Fruit fly (Drosophila melanogaster) whole organism, adult: ENCODE data around the gene RhoGAP15B.

Experiments used
- CG11617 ChIP-seq: fragments of 200-800 bp; sonication (Bioruptor generic); optimal IDR thresholded peaks from 2 replicates; lab custom pipeline; 2017; ENCODE audit warnings: mild to moderate bottlenecking, missing biosample characterization, missing genetic modification reagents, missing genetic modification characterization
- CG12768 ChIP-seq: fragments of 200-800 bp; sonication (Bioruptor generic); optimal IDR thresholded peaks from 2 replicates; lab custom pipeline; 2017; ENCODE audit warnings: missing biosample characterization, missing genetic modification characterization, mild to moderate bottlenecking, moderate library complexity, missing genetic modification reagents
- CG14711 ChIP-seq: fragments of 200-800 bp; sonication (Bioruptor generic); optimal IDR thresholded peaks from 2 replicates; lab custom pipeline; 2018; ENCODE audit warnings: missing biosample characterization, mild to moderate bottlenecking, missing genetic modification characterization, moderate library complexity
- CG1620 ChIP-seq: fragments of 200-800 bp; sonication (Bioruptor generic); optimal IDR thresholded peaks from 2 replicates; lab custom pipeline; 2016; ENCODE audit warnings: missing biosample characterization, missing genetic modification characterization
- CG33017 ChIP-seq: fragments of 200-800 bp; sonication (Bioruptor generic); optimal IDR thresholded peaks from 2 replicates; lab custom pipeline; 2018; ENCODE audit warnings: missing biosample characterization, mild to moderate bottlenecking, missing genetic modification characterization, moderate library complexity
- CG5204 ChIP-seq: fragments of 200-800 bp; sonication (Bioruptor generic); optimal IDR thresholded peaks from 2 replicates; lab custom pipeline; 2016; ENCODE audit warnings: missing biosample characterization, missing genetic modification characterization
- CG7045 ChIP-seq: fragments of 200-800 bp; sonication (Bioruptor generic); optimal IDR thresholded peaks from 2 replicates; lab custom pipeline; 2017; ENCODE audit warnings: missing biosample characterization, mild to moderate bottlenecking, missing genetic modification characterization
- CG7101 ChIP-seq: fragments of 200-800 bp; sonication (Bioruptor generic); optimal IDR thresholded peaks from 2 replicates; lab custom pipeline; 2018; ENCODE audit warnings: missing biosample characterization, mild to moderate bottlenecking, missing genetic modification characterization, moderate library complexity
- Clk ChIP-seq: fragments of 200-800 bp; sonication (Bioruptor generic); optimal IDR thresholded peaks from 2 replicates; lab custom pipeline; 2017; ENCODE audit warnings: missing biosample characterization, missing genetic modification characterization
- Crg-1 ChIP-seq: fragments of 200-800 bp; sonication (Bioruptor generic); optimal IDR thresholded peaks from 2 replicates; lab custom pipeline; 2016; ENCODE audit warnings: missing biosample characterization, missing genetic modification characterization
- Hr96 ChIP-seq: fragments of 200-800 bp; sonication (Bioruptor generic); optimal IDR thresholded peaks from 2 replicates; lab custom pipeline; 2016; ENCODE audit warnings: missing biosample characterization, missing genetic modification characterization
- Mnt ChIP-seq: fragments of 200-800 bp; sonication (Bioruptor generic); optimal IDR thresholded peaks from 2 replicates; lab custom pipeline; 2016; ENCODE audit warnings: missing biosample characterization, mild to moderate bottlenecking, missing genetic modification characterization
- bab1 ChIP-seq: fragments of 200-800 bp; sonication (Bioruptor generic); optimal IDR thresholded peaks from 3 replicates; lab custom pipeline; 2019; ENCODE audit warnings: missing biosample characterization, mild to moderate bottlenecking, missing genetic modification characterization, moderate library complexity
- cic ChIP-seq: fragments of 200-800 bp; sonication (Bioruptor generic); optimal IDR thresholded peaks from 2 replicates; lab custom pipeline; 2017; ENCODE audit warnings: missing biosample characterization, mild to moderate bottlenecking, missing genetic modification characterization, moderate library complexity
- cnc ChIP-seq, 2 experiments: fragments of >200 bp; optimal IDR thresholded peaks; 2 replicates each; lab custom pipeline; 2017
- kay ChIP-seq: fragments of 200-800 bp; sonication (Bioruptor generic); peaks from one replicate; lab custom pipeline; 2016; ENCODE audit warnings: missing biosample characterization, missing genetic modification characterization, borderline replicate concordance
- ovo ChIP-seq: fragments of 200-800 bp; sonication (Bioruptor generic); optimal IDR thresholded peaks from 2 replicates; lab custom pipeline; 2016; ENCODE audit warnings: missing biosample characterization, missing genetic modification characterization
- pad ChIP-seq: fragments of 200-800 bp; sonication (Bioruptor generic); optimal IDR thresholded peaks from 3 replicates; lab custom pipeline; 2017; ENCODE audit warnings: missing biosample characterization, missing genetic modification characterization, mild to moderate bottlenecking, moderate library complexity, missing genetic modification reagents
- tj ChIP-seq: fragments of 200-800 bp; sonication (Bioruptor generic); optimal IDR thresholded peaks from 3 replicates; lab custom pipeline; 2017; ENCODE audit warnings: missing biosample characterization, mild to moderate bottlenecking, missing genetic modification characterization, moderate library complexity
- toe ChIP-seq: fragments of 200-800 bp; sonication (Bioruptor generic); optimal IDR thresholded peaks from 2 replicates; lab custom pipeline; 2016; ENCODE audit warnings: missing biosample characterization, missing genetic modification characterization

RhoGAP15B gene

DNA sequence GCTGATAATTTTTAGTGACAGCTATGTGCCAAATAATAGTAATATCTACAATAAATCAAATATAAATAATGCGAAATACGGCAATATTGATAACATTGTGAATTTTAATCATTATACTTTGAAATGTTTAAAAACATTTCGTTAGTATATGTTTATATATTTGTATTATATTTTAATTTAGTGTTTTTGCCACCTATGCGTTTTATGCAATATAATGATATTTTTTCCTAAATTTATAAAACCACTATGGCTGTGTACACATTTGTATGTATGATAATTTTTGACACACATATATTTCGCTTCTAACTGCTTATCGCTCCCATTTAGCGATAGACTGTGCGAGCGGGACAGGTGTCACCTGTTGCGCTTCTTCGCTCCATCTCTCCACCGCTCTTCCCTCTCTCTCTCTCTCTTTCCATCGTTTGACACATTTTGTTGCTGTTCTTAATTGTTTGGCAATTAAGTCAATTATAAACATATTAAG, 1.0 kb downstream of the RhoGAP15B start:
- no peak for TF ChIP-seq toe (GFP tag; lab: Kevin White, UChicago)
- peak; percentile 68 for TF ChIP-seq CG7101
- TF ChIP-seq Clk (GFP tag; lab: Kevin White, UChicago) = no peak
- TF ChIP-seq ovo = no peak
- no peak for TF ChIP-seq tj
- no peak for TF ChIP-seq CG5204
- TF ChIP-seq bab1 (GFP tag; lab: Kevin White, UChicago) = peak; percentile 30
- TF ChIP-seq pad (GFP tag; lab: Kevin White, UChicago) = peak; percentile 20
- TF ChIP-seq kay (GFP tag; lab: Kevin White, UChicago) = no peak
- TF ChIP-seq CG7045 (GFP tag; lab: Kevin White, UChicago) = no peak
- peak; percentile 77 for TF ChIP-seq CG14711 (tag; lab: Kevin White, UChicago)
- TF ChIP-seq CG1620 (GFP tag; lab: Kevin White, UChicago) = no peak
- peak; percentile 10 for TF ChIP-seq CG11617 (GFP tag; lab: Kevin White, UChicago)
- TF ChIP-seq Hr96 (GFP tag; lab: Kevin White, UChicago) = no peak
- no peak for TF ChIP-seq Crg-1 (GFP tag; lab: Kevin White, UChicago)
- TF ChIP-seq cnc (optimal IDR thresholded peaks at IDR 0.05; lab: Kevin White, UChicago) = no peak
- no peak for TF ChIP-seq CG12768 (GFP tag; lab: Kevin White, UChicago)
- TF ChIP-seq Mnt (GFP tag; lab: Kevin White, UChicago) = no peak
- TF ChIP-seq CG33017 (tag; lab: Kevin White, UChicago) = peak; percentile 75
- peak; percentile 34 for TF ChIP-seq cic

dm6 chrX:16945414-16945813, 2.3 kb downstream of the RhoGAP15B start:
- TF ChIP-seq CG11617 (GFP tag; lab: Kevin White, UChicago) (peak; percentile 10), Crg-1 (GFP tag; lab: Kevin White, UChicago) (no peak), CG14711 (tag; lab: Kevin White, UChicago) (peak; percentile 74), pad (GFP tag; lab: Kevin White, UChicago) (peak; percentile 34), tj (peak; percentile 97), Hr96 (GFP tag; lab: Kevin White, UChicago) (no peak), bab1 (GFP tag; lab: Kevin White, UChicago) (peak; percentile 83), CG33017 (tag; lab: Kevin White, UChicago) (peak; percentile 3), Mnt (GFP tag; lab: Kevin White, UChicago) (peak; percentile 6), cnc (optimal IDR thresholded peaks at IDR 0.05; lab: Kevin White, UChicago) (no peak), CG7101 (peak; percentile 80), ovo (no peak)

DNA sequence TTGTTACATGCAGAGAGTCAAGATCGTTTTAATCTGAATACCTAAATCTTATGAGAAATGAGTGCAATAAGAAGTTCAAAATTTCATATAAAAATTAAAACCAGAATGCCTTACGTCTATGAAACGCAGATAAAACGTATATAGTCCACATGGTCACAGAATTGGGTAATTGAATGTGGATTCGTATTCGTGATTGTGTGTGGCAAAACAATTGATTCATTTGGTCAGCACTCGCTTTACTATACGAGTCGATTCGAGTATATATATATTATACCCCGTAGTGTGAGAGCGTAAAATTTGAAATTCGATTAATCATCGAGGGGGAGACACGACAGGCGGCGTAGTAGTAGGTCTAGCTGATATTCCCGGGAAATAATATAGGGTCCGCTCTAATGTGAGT, 3.5 kb downstream of the RhoGAP15B start:
- TF ChIP-seq CG33017 (tag; lab: Kevin White, UChicago) = no peak
- peak; percentile 92 for TF ChIP-seq cic
- TF ChIP-seq pad (GFP tag; lab: Kevin White, UChicago) = no peak
- no peak for TF ChIP-seq ovo
- TF ChIP-seq CG14711 (tag; lab: Kevin White, UChicago) = no peak
- no peak for TF ChIP-seq CG11617 (GFP tag; lab: Kevin White, UChicago)
- no peak for TF ChIP-seq bab1 (GFP tag; lab: Kevin White, UChicago)
- no peak for TF ChIP-seq CG7101
- no peak for TF ChIP-seq toe (GFP tag; lab: Kevin White, UChicago)
- TF ChIP-seq Crg-1 (GFP tag; lab: Kevin White, UChicago) = no peak
- TF ChIP-seq cnc (optimal IDR thresholded peaks at IDR 0.05; lab: Kevin White, UChicago) = no peak
- TF ChIP-seq CG12768 (GFP tag; lab: Kevin White, UChicago) = no peak
- no peak for TF ChIP-seq CG5204
- TF ChIP-seq CG7045 (GFP tag; lab: Kevin White, UChicago) = no peak
- no peak for TF ChIP-seq Hr96 (GFP tag; lab: Kevin White, UChicago)
- TF ChIP-seq tj = peak; percentile 18
- TF ChIP-seq kay (GFP tag; lab: Kevin White, UChicago) = peak; percentile 88
- no peak for TF ChIP-seq Clk (GFP tag; lab: Kevin White, UChicago)
- peak; percentile 32 for TF ChIP-seq Mnt (GFP tag; lab: Kevin White, UChicago)
- no peak for TF ChIP-seq CG1620 (GFP tag; lab: Kevin White, UChicago)

dm6 chrX:16948371-16948770, 5.3 kb downstream of the RhoGAP15B start, which contains the start of gene CG13000:
CG13000 (minus strand) TSS chrX:16948471.
- TF ChIP-seq tj (no peak), cnc (optimal IDR thresholded peaks at IDR 0.05; lab: Kevin White, UChicago) (no peak), CG7045 (GFP tag; lab: Kevin White, UChicago) (no peak), bab1 (GFP tag; lab: Kevin White, UChicago) (no peak), CG14711 (tag; lab: Kevin White, UChicago) (no peak), CG11617 (GFP tag; lab: Kevin White, UChicago) (no peak), CG7101 (no peak), Hr96 (GFP tag; lab: Kevin White, UChicago) (no peak), CG12768 (GFP tag; lab: Kevin White, UChicago) (no peak), Clk (GFP tag; lab: Kevin White, UChicago) (no peak), ovo (no peak), Mnt (GFP tag; lab: Kevin White, UChicago) (no peak), toe (GFP tag; lab: Kevin White, UChicago) (no peak), CG1620 (GFP tag; lab: Kevin White, UChicago) (no peak), Crg-1 (GFP tag; lab: Kevin White, UChicago) (no peak)

DNA sequence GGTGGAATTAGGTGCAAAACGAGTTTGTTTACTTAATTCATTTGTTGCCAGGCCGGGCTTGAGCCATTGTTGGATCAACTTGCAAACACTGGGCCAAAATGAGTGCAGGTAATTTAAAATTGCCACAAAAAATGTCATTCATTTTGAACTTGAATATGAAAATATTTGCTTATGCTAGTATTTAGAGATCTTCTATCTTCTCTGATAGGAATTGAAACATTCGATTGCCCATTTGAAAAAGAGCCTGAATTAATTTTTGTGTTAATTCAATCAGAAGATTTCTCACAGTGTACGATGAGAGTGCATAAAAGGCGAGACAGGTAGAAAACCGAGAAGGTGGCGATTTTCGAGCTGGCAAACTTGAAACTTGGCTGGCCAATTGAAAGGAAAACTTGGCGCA, 23.4 kb downstream of the RhoGAP15B start:
- no peak for TF ChIP-seq Mnt (GFP tag; lab: Kevin White, UChicago)
- TF ChIP-seq Hr96 (GFP tag; lab: Kevin White, UChicago) = no peak
- TF ChIP-seq CG7045 (GFP tag; lab: Kevin White, UChicago) = peak; percentile 32
- TF ChIP-seq Crg-1 (GFP tag; lab: Kevin White, UChicago) = no peak
- TF ChIP-seq cic = no peak
- TF ChIP-seq bab1 (GFP tag; lab: Kevin White, UChicago) = peak; percentile 54
- TF ChIP-seq CG11617 (GFP tag; lab: Kevin White, UChicago) = peak; percentile 7
- no peak for TF ChIP-seq CG12768 (GFP tag; lab: Kevin White, UChicago)
- TF ChIP-seq pad (GFP tag; lab: Kevin White, UChicago) = no peak
- TF ChIP-seq kay (GFP tag; lab: Kevin White, UChicago) = peak; percentile 26
- no peak for TF ChIP-seq toe (GFP tag; lab: Kevin White, UChicago)
- TF ChIP-seq CG7101 = peak; percentile 51
- TF ChIP-seq ovo = no peak
- TF ChIP-seq Clk (GFP tag; lab: Kevin White, UChicago) = no peak
- peak; percentile 8 for TF ChIP-seq CG1620 (GFP tag; lab: Kevin White, UChicago)
- TF ChIP-seq CG14711 (tag; lab: Kevin White, UChicago) = peak; percentile 36
- TF ChIP-seq CG33017 (tag; lab: Kevin White, UChicago) = peak; percentile 27
- TF ChIP-seq tj = peak; percentile 67
- peak; percentile 36 to 62 for TF ChIP-seq cnc (optimal IDR thresholded peaks at IDR 0.05; lab: Kevin White, UChicago)
- no peak for TF ChIP-seq CG5204
